Worm (Caenorhabditis elegans): Measurements from ENCODE around the gene T28D9.11.

T28D9.11 gene

DNA sequence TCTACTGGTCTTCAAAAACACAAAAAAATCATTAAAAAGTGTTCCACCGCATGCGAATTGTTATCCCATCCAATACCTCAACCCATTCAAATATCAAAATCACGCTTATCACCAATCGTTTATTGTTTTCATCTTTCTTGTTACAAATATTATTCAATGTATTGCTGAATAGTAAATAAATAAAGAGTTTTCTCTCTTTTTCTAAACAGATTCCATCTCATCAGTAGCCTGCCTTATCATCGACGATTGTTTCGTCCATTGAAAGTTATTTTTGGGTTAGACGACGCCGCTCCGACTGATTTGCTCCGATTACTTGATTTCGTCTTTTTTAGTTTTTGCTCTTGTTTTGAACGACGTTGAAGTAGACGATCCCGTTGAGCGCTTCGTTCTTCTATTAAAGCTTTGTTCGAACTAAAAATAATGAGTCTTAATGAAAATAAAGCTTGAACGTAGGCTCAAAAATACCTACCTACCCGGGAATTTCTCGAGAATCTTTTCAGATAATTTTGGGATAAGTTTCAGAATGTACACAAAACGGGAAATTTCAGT lies 34.4 kb upstream of the T28D9.11 start (continued):
- TF ChIP-seq dve-1 (tag; optimal IDR thresholded peaks at IDR 0.05; ENCODE audit: insufficient read depth): peak; percentile 7
- no peak for TF ChIP-seq lir-3 (tag; optimal IDR thresholded peaks at IDR 0.05)
- no peak for TF ChIP-seq F26F4.8 (GFP tag; conservative IDR thresholded peaks at IDR 0.05)
- no peak for TF ChIP-seq ceh-32 (tag; optimal IDR thresholded peaks at IDR 0.05; ENCODE audit: poor library complexity)
- TF ChIP-seq ceh-82 (tag; optimal IDR thresholded peaks at IDR 0.05): no peak
- TF ChIP-seq aly-2 (tag; optimal IDR thresholded peaks at IDR 0.05): no peak
- no peak for TF ChIP-seq zip-11 (GFP tag; IDR thresholded peaks at IDR 0.05)
- no peak for TF ChIP-seq dpl-1 (GFP tag; optimal IDR thresholded peaks at IDR 0.05)
- TF ChIP-seq ceh-20 (GFP tag; IDR thresholded peaks at IDR 0.05): no peak
- no peak for TF ChIP-seq rbr-2 (tag; optimal IDR thresholded peaks at IDR 0.05)
- TF ChIP-seq mdt-29 (GFP tag; IDR thresholded peaks at IDR 0.05): no peak
- no peak for TF ChIP-seq egl-27 (tag; optimal IDR thresholded peaks at IDR 0.05)
- TF ChIP-seq attf-4 (tag; optimal IDR thresholded peaks at IDR 0.05): no peak
- TF ChIP-seq daf-16 (GFP tag; optimal IDR thresholded peaks at IDR 0.05): no peak
- TF ChIP-seq daf-16 (tag; optimal IDR thresholded peaks at IDR 0.05): peak; percentile 91
- TF ChIP-seq lin-1 (GFP tag; IDR thresholded peaks at IDR 0.05): no peak
- TF ChIP-seq cey-2 (tag; optimal IDR thresholded peaks at IDR 0.05; ENCODE audit: borderline replicate concordance, insufficient read depth): no peak
- TF ChIP-seq zip-2 (tag; optimal IDR thresholded peaks at IDR 0.05): no peak
- TF ChIP-seq gei-8 (GFP tag; optimal IDR thresholded peaks at IDR 0.05): no peak
- TF ChIP-seq lin-29 (GFP tag; IDR thresholded peaks at IDR 0.05): no peak
- TF ChIP-seq lin-15B (tag; optimal IDR thresholded peaks at IDR 0.05): no peak
- no peak for TF ChIP-seq snpc-1.2 (GFP tag; IDR thresholded peaks at IDR 0.05)
- no peak for TF ChIP-seq R02D3.7 (tag; optimal IDR thresholded peaks at IDR 0.05)
- no peak for TF ChIP-seq D1046.2 (GFP tag; IDR thresholded peaks at IDR 0.05)

DNA sequence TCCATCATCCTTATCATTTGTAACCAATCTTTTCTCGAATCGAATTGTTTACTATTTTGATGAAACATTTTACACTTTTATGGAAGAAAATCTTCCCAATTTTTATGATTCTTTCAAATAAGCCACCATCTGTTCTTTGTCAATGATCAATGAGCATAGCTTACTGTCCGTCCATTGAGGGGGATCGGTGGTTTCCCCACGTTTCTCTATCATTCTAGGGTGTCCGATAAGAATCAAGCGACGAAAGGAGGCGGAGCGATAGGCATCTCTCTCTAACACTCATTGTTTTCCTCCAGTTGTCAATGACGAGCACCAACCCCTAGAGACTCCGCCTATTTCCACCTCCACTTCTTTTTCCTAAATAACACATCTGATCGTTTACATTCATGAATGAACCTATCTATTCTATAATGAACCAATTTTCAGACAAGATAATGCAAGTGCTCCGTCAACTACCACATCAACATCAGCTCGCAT lies 32.7 kb upstream of the T28D9.11 start, which contains the start of gene C56E6.2:
Gene C56E6.2, plus strand, starts transcription at position 427 of the 477 bp plus-strand sequence.
- TF ChIP-seq egl-43 (GFP tag; IDR thresholded peaks at IDR 0.05): no peak
- no peak for TF ChIP-seq ceh-82 (tag; optimal IDR thresholded peaks at IDR 0.05)
- TF ChIP-seq daf-8 (GFP tag; IDR thresholded peaks at IDR 0.05): no peak
- no peak for TF ChIP-seq T26A8.4 (GFP tag; IDR thresholded peaks at IDR 0.05)
- TF ChIP-seq lin-38 (GFP tag; IDR thresholded peaks at IDR 0.05): no peak
- peak; percentile 21 for TF ChIP-seq dve-1 (tag; optimal IDR thresholded peaks at IDR 0.05; ENCODE audit: insufficient read depth)
- no peak for TF ChIP-seq ctbp-1 (GFP tag; IDR thresholded peaks at IDR 0.05)
- TF ChIP-seq php-3 (GFP tag; IDR thresholded peaks at IDR 0.05): no peak
- no peak for TF ChIP-seq unc-130 (GFP tag; optimal IDR thresholded peaks at IDR 0.05)
- 0 out of 2 replicates have a peak, but pooled peaks have one; percentile 32 for TF ChIP-seq dmd-6 (GFP tag; IDR thresholded peaks at IDR 0.05)
- TF ChIP-seq spr-1 (tag; optimal IDR thresholded peaks at IDR 0.05): no peak
- no peak for TF ChIP-seq daf-16 (GFP tag; optimal IDR thresholded peaks at IDR 0.05)
- TF ChIP-seq daf-16 (tag; optimal IDR thresholded peaks at IDR 0.05): peak; percentile 72
- no peak for TF ChIP-seq nhr-77 (tag; optimal IDR thresholded peaks at IDR 0.05)
- no peak for TF ChIP-seq Y48G9A.11 (GFP tag; IDR thresholded peaks at IDR 0.05)
- no peak for TF ChIP-seq nhr-48 (tag; optimal IDR thresholded peaks at IDR 0.05)
- TF ChIP-seq nhr-237 (tag; optimal IDR thresholded peaks at IDR 0.05): no peak
- no peak for TF ChIP-seq saeg-2 (GFP tag; IDR thresholded peaks at IDR 0.05)
- no peak for TF ChIP-seq arid-1 (GFP tag; conservative IDR thresholded peaks at IDR 0.05)
- TF ChIP-seq pqm-1 (tag; optimal IDR thresholded peaks at IDR 0.05): no peak
- TF ChIP-seq hlh-11 (tag; optimal IDR thresholded peaks at IDR 0.05): peak; percentile 67
- no peak for TF ChIP-seq unc-39 (tag; optimal IDR thresholded peaks at IDR 0.05)
- no peak for TF ChIP-seq ztf-11 (tag; optimal IDR thresholded peaks at IDR 0.05)
- no peak for TF ChIP-seq sdz-12 (GFP tag; optimal IDR thresholded peaks at IDR 0.05)
- TF ChIP-seq egl-27 (tag; optimal IDR thresholded peaks at IDR 0.05): no peak
